Fruit fly (Drosophila melanogaster): ENCODE data around the gene CG18789.
"Not testable (repeated sequence)": the region's sequence is repeated elsewhere in the genome, so short reads cannot be mapped to it uniquely, and the experiment has no call there.

The CG18789 gene

dm6 chr2L:11995332-11995790, at the start of gene CG18789, which contains the start of gene Qtzl:
Gene CG18789 (minus strand): TSS chr2L:11995432.
Gene Qtzl (plus strand): TSS chr2L:11995740.
- not testable (repeated sequence) for TF ChIP-seq Dll, pan, CG8478 (optimal IDR thresholded peaks at IDR 0.05)

- TF ChIP-seq pan (optimal IDR thresholded peaks at IDR 0.05) = no peak
These were observed 49.5 kb upstream of the CG18789 start, which contains the start of gene CG6785 for dm6 chr2L:12044613-12045350. Gene CG6785 (minus strand): TSS chr2L:12045200.

dm6 chr2L:12040510-12040909, 45.3 kb upstream of the CG18789 start, which contains the start of gene CG6766:
Gene CG6766 (minus strand): TSS chr2L:12040689.
- TF ChIP-seq Dll (optimal IDR thresholded peaks at IDR 0.05) = no peak
- TF ChIP-seq pan (optimal IDR thresholded peaks at IDR 0.05) = no peak
- no peak for TF ChIP-seq CG8478 (optimal IDR thresholded peaks at IDR 0.05)
- no peak for TF ChIP-seq usp (GFP tag; optimal IDR thresholded peaks at IDR 0.05)
- TF ChIP-seq EcR (GFP tag; optimal IDR thresholded peaks at IDR 0.05) = no peak
- TF ChIP-seq psq (optimal IDR thresholded peaks at IDR 0.05) = no peak

- TF ChIP-seq usp (GFP tag; optimal IDR thresholded peaks at IDR 0.05) (no peak), CG8478 (optimal IDR thresholded peaks at IDR 0.05) (no peak), Dll (optimal IDR thresholded peaks at IDR 0.05) (no peak), pan (optimal IDR thresholded peaks at IDR 0.05) (no peak), psq (optimal IDR thresholded peaks at IDR 0.05) (no peak), EcR (GFP tag; optimal IDR thresholded peaks at IDR 0.05) (no peak)
These were observed 42.9 kb upstream of the CG18789 start, which contains the start of gene Tom70 for dm6 chr2L:12038177-12038581. Gene Tom70 (minus strand): TSS chr2L:12038511.

- TF ChIP-seq psq (optimal IDR thresholded peaks at IDR 0.05) (no peak), Dll (optimal IDR thresholded peaks at IDR 0.05) (no peak), usp (GFP tag; optimal IDR thresholded peaks at IDR 0.05) (no peak), EcR (GFP tag; optimal IDR thresholded peaks at IDR 0.05) (no peak), CG8478 (optimal IDR thresholded peaks at IDR 0.05) (no peak), pan (optimal IDR thresholded peaks at IDR 0.05) (no peak)
These were observed 38.7 kb upstream of the CG18789 start, which contains the start of gene CG18788 for dm6 chr2L:12033890-12034289. Gene CG18788 (plus strand): TSS chr2L:12034190.

- TF ChIP-seq psq (optimal IDR thresholded peaks at IDR 0.05) = no peak
- TF ChIP-seq CG8478 (optimal IDR thresholded peaks at IDR 0.05) = no peak
- no peak for TF ChIP-seq EcR (GFP tag; optimal IDR thresholded peaks at IDR 0.05)
- TF ChIP-seq pan (optimal IDR thresholded peaks at IDR 0.05) = no peak
- TF ChIP-seq Dll (optimal IDR thresholded peaks at IDR 0.05) = no peak
- no peak for TF ChIP-seq usp (GFP tag; optimal IDR thresholded peaks at IDR 0.05)
These were observed 35.4 kb upstream of the CG18789 start for dm6 chr2L:12030552-12031131.

- TF ChIP-seq Dll (optimal IDR thresholded peaks at IDR 0.05) (no peak), psq (optimal IDR thresholded peaks at IDR 0.05) (no peak), CG8478 (optimal IDR thresholded peaks at IDR 0.05) (no peak), EcR (GFP tag; optimal IDR thresholded peaks at IDR 0.05) (no peak), pan (optimal IDR thresholded peaks at IDR 0.05) (no peak), usp (GFP tag; optimal IDR thresholded peaks at IDR 0.05) (no peak)
These were observed 34.5 kb upstream of the CG18789 start for dm6 chr2L:12029594-12030197.

- TF ChIP-seq pan (optimal IDR thresholded peaks at IDR 0.05) (no peak), psq (optimal IDR thresholded peaks at IDR 0.05) (no peak), Dll (optimal IDR thresholded peaks at IDR 0.05) (no peak), CG8478 (optimal IDR thresholded peaks at IDR 0.05) (no peak)
These were observed 33.6 kb upstream of the CG18789 start for dm6 chr2L:12028808-12029207.

- TF ChIP-seq pan (optimal IDR thresholded peaks at IDR 0.05) (no peak), CG8478 (optimal IDR thresholded peaks at IDR 0.05) (no peak), Dll (optimal IDR thresholded peaks at IDR 0.05) (no peak), psq (optimal IDR thresholded peaks at IDR 0.05) (no peak), EcR (GFP tag; optimal IDR thresholded peaks at IDR 0.05) (no peak), usp (GFP tag; optimal IDR thresholded peaks at IDR 0.05) (no peak)
These were observed 32.9 kb upstream of the CG18789 start for dm6 chr2L:12028102-12028501.

dm6 chr2L:12027435-12027834, 32.2 kb upstream of the CG18789 start, which contains the start of gene dmGlut:
Gene dmGlut (plus strand): TSS chr2L:12027438.
- no peak for TF ChIP-seq EcR (GFP tag; optimal IDR thresholded peaks at IDR 0.05)

dm6 chr2L:12026458-12027431, 31.5 kb upstream of the CG18789 start:
- TF ChIP-seq EcR (GFP tag; optimal IDR thresholded peaks at IDR 0.05) (no peak), usp (GFP tag; optimal IDR thresholded peaks at IDR 0.05) (no peak), psq (optimal IDR thresholded peaks at IDR 0.05) (no peak), pan (optimal IDR thresholded peaks at IDR 0.05) (no peak), CG8478 (optimal IDR thresholded peaks at IDR 0.05) (no peak), Dll (optimal IDR thresholded peaks at IDR 0.05) (no peak)
